Fruit fly (Drosophila melanogaster) whole organism: ENCODE measurements around the gene CG13058.

ENCODE experiments used
- CG8478 ChIP-seq: fragments of >200 bp; optimal IDR thresholded peaks from 2 replicates; lab custom pipeline; 2018; ENCODE audit warnings: inconsistent platforms
- Dll ChIP-seq: fragments of >200 bp; optimal IDR thresholded peaks from 2 replicates; lab custom pipeline; 2017
- pan ChIP-seq: fragments of >200 bp; optimal IDR thresholded peaks from 2 replicates; lab custom pipeline; 2017
- psq ChIP-seq: fragments of >200 bp; optimal IDR thresholded peaks from 2 replicates; lab custom pipeline; 2017
- usp ChIP-seq: fragments of >200 bp; optimal IDR thresholded peaks from 2 replicates; lab custom pipeline; 2017; ENCODE audit warnings: missing biosample characterization, missing genetic modification characterization, mixed read lengths

DNA sequence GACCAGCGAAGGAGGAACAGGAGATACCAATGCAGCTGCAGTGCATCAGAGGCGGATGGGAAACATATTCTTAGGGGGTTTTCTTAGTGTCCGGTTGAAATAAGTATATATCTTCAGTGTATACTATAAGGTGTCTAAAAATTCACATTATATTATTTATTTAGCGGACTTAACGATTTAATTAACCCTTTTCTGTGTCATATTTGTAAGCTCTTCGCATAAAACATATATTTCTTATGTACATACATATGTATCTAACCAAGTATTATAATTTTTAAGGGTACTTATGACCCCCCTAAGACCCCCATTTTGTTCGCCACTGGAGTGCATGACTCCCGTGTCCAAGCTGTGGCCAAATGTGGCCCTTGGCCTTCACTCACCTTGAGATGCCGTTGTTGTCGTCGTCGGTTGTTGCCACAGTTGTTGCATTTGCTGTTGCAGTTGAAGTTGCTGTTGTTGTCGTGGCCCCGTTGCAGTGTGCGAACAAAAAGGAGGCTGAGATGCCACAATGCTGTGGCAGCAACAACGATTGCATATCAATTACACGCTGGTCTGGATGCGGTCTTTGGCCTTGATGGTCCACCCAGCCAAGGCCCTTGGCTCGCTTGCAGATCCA is 32.7 kb downstream of the CG13058 start:
- no peak for TF ChIP-seq CG8478 (lab: Kevin White, UChicago)
- no peak for TF ChIP-seq usp
- TF ChIP-seq pan (lab: Kevin White, UChicago): no peak
- no peak for TF ChIP-seq psq
- no peak for TF ChIP-seq Dll (lab: Kevin White, UChicago)
